Fruit fly (Drosophila melanogaster): Measurements from ENCODE around the gene Rh5.
A peak's percentile ranks its signal among the peaks of the same experiment; 100 is the strongest.

Rh5 gene

dm6 chr2L:12020735-12021134 is 12.8 kb downstream of the Rh5 start, which contains the start of gene Wdr81:
Gene Wdr81 (minus strand): TSS chr2L:12020960.
- no peak for TF ChIP-seq Snoo (tag; optimal IDR thresholded peaks at IDR 0.05)
- no peak for TF ChIP-seq Ets98B (GFP tag; IDR thresholded peaks at IDR 0.05)
- TF ChIP-seq gl (tag; optimal IDR thresholded peaks at IDR 0.05), result no peak
- TF ChIP-seq EcR (GFP tag; optimal IDR thresholded peaks at IDR 0.05), result no peak
- TF ChIP-seq CG34367 (tag; optimal IDR thresholded peaks at IDR 0.05), result no peak
- no peak for TF ChIP-seq CG15710 (tag; optimal IDR thresholded peaks at IDR 0.05)
- no peak for TF ChIP-seq Pif1B (GFP tag; optimal IDR thresholded peaks at IDR 0.05)
- TF ChIP-seq CG13204 (GFP tag; optimal IDR thresholded peaks at IDR 0.05), result no peak
- no peak for TF ChIP-seq CG17806 (tag; optimal IDR thresholded peaks at IDR 0.05)
- TF ChIP-seq CG8159 (tag; optimal IDR thresholded peaks at IDR 0.05), result no peak
- TF ChIP-seq CG32121 (GFP tag; IDR thresholded peaks at IDR 0.05), result no peak
- TF ChIP-seq rn (GFP tag; IDR thresholded peaks at IDR 0.05), result no peak
- TF ChIP-seq CG10348 (GFP tag; IDR thresholded peaks at IDR 0.05), result no peak
- TF ChIP-seq CG14655 (GFP tag; optimal IDR thresholded peaks at IDR 0.05), result no peak
- no peak for TF ChIP-seq fd96Ca (GFP tag; IDR thresholded peaks at IDR 0.05)
- no peak for TF ChIP-seq D1 (tag; optimal IDR thresholded peaks at IDR 0.05)
- no peak for TF ChIP-seq CG8301 (tag; optimal IDR thresholded peaks at IDR 0.05)
- no peak for TF ChIP-seq CG12605 (GFP tag; IDR thresholded peaks at IDR 0.05)
- no peak for TF ChIP-seq CG4496 (GFP tag; IDR thresholded peaks at IDR 0.05)
- TF ChIP-seq CG9948 (tag; optimal IDR thresholded peaks at IDR 0.05), result no peak

dm6 chr2L:12021193-12021592 is 13.2 kb downstream of the Rh5 start:
- no peak for TF ChIP-seq CG17806 (tag; optimal IDR thresholded peaks at IDR 0.05)
- TF ChIP-seq CG15710 (tag; optimal IDR thresholded peaks at IDR 0.05), result no peak
- TF ChIP-seq D1 (tag; optimal IDR thresholded peaks at IDR 0.05), result no peak
- no peak for TF ChIP-seq Pif1B (GFP tag; optimal IDR thresholded peaks at IDR 0.05)
- no peak for TF ChIP-seq CG32121 (GFP tag; IDR thresholded peaks at IDR 0.05)
- TF ChIP-seq CG8159 (tag; optimal IDR thresholded peaks at IDR 0.05), result no peak
- TF ChIP-seq CG14655 (GFP tag; optimal IDR thresholded peaks at IDR 0.05), result no peak

dm6 chr2L:12024104-12024503 is 16.2 kb downstream of the Rh5 start:
- TF ChIP-seq CG4496 (GFP tag; IDR thresholded peaks at IDR 0.05), result no peak
- TF ChIP-seq Snoo (tag; optimal IDR thresholded peaks at IDR 0.05), result no peak

- TF ChIP-seq CG32121 (GFP tag; IDR thresholded peaks at IDR 0.05), result peak; percentile 41; the same call in 1 of the 2 replicates
- TF ChIP-seq CG17806 (tag; optimal IDR thresholded peaks at IDR 0.05), result no peak
- TF ChIP-seq CG8159 (tag; optimal IDR thresholded peaks at IDR 0.05), result peak; percentile 5
- TF ChIP-seq CG8301 (tag; optimal IDR thresholded peaks at IDR 0.05), result peak; percentile 29
- peak; percentile 5 for TF ChIP-seq CG15710 (tag; optimal IDR thresholded peaks at IDR 0.05)
- no peak for TF ChIP-seq CG14655 (GFP tag; optimal IDR thresholded peaks at IDR 0.05)
- TF ChIP-seq CG10348 (GFP tag; IDR thresholded peaks at IDR 0.05), result 0 out of 2 replicates have a peak, but pooled peaks have one; percentile 7
- TF ChIP-seq Pif1B (GFP tag; optimal IDR thresholded peaks at IDR 0.05), result no peak
- TF ChIP-seq Ets98B (GFP tag; IDR thresholded peaks at IDR 0.05), result peak; percentile 67
- TF ChIP-seq rn (GFP tag; IDR thresholded peaks at IDR 0.05), result no peak
- TF ChIP-seq fd96Ca (GFP tag; IDR thresholded peaks at IDR 0.05), result peak; percentile 53; the same call in 1 of the 3 replicates
- TF ChIP-seq gl (tag; optimal IDR thresholded peaks at IDR 0.05), result no peak
- TF ChIP-seq CG13204 (GFP tag; optimal IDR thresholded peaks at IDR 0.05), result peak; percentile 24
- peak; percentile 80 for TF ChIP-seq CG4496 (GFP tag; IDR thresholded peaks at IDR 0.05)
- peak; percentile 66 for TF ChIP-seq EcR (GFP tag; optimal IDR thresholded peaks at IDR 0.05)
- TF ChIP-seq CG9948 (tag; optimal IDR thresholded peaks at IDR 0.05), result no peak
- TF ChIP-seq Pif1A (GFP tag; optimal IDR thresholded peaks at IDR 0.05), result no peak
- TF ChIP-seq CG34367 (tag; optimal IDR thresholded peaks at IDR 0.05), result no peak
- TF ChIP-seq Snoo (tag; optimal IDR thresholded peaks at IDR 0.05), result no peak
- TF ChIP-seq CG12605 (GFP tag; IDR thresholded peaks at IDR 0.05), result no peak
- TF ChIP-seq D1 (tag; optimal IDR thresholded peaks at IDR 0.05), result no peak
Observed at dm6 chr2L:12025505-12025904, 17.6 kb downstream of the Rh5 start.

- TF ChIP-seq CG9948 (tag; optimal IDR thresholded peaks at IDR 0.05) (peak; percentile 51), fd96Ca (GFP tag; IDR thresholded peaks at IDR 0.05) (peak; percentile 87), CG4496 (GFP tag; IDR thresholded peaks at IDR 0.05) (peak; percentile 88), CG17806 (tag; optimal IDR thresholded peaks at IDR 0.05) (peak; percentile 61), CG12605 (GFP tag; IDR thresholded peaks at IDR 0.05) (peak; percentile 94), Pif1B (GFP tag; optimal IDR thresholded peaks at IDR 0.05) (peak; percentile 77), CG15710 (tag; optimal IDR thresholded peaks at IDR 0.05) (peak; percentile 70), Ets98B (GFP tag; IDR thresholded peaks at IDR 0.05) (peak; percentile 77), rn (GFP tag; IDR thresholded peaks at IDR 0.05) (peak; percentile 60), gl (tag; optimal IDR thresholded peaks at IDR 0.05) (peak; percentile 93), Snoo (tag; optimal IDR thresholded peaks at IDR 0.05) (peak; percentile 58), CG8301 (tag; optimal IDR thresholded peaks at IDR 0.05) (peak; percentile 48), CG10348 (GFP tag; IDR thresholded peaks at IDR 0.05) (no peak), Pif1A (GFP tag; optimal IDR thresholded peaks at IDR 0.05) (peak; percentile 63), CG8159 (tag; optimal IDR thresholded peaks at IDR 0.05) (peak; percentile 79), CG32121 (GFP tag; IDR thresholded peaks at IDR 0.05) (peak; percentile 82), CG14655 (GFP tag; optimal IDR thresholded peaks at IDR 0.05) (peak; percentile 79), CG34367 (tag; optimal IDR thresholded peaks at IDR 0.05) (peak; percentile 50), CG13204 (GFP tag; optimal IDR thresholded peaks at IDR 0.05) (peak; percentile 65), EcR (GFP tag; optimal IDR thresholded peaks at IDR 0.05) (peak; percentile 64), D1 (tag; optimal IDR thresholded peaks at IDR 0.05) (no peak)
Observed at dm6 chr2L:12026458-12027431, 18.8 kb downstream of the Rh5 start.

Measured in whole organism, pupa.